Fruit fly (Drosophila melanogaster) whole organism, prepupa: Measurements from ENCODE around the gene CG1647.
A peak's percentile ranks its signal among the peaks of the same experiment; 100 is the strongest.

ENCODE experiments used
- CG10631 ChIP-seq: fragments of 200-800 bp; sonication (Bioruptor generic); optimal IDR thresholded peaks from 2 replicates; lab custom pipeline; 2016; ENCODE audit warnings: missing biosample characterization, missing genetic modification characterization
- CG10669 ChIP-seq: fragments of 200-800 bp; sonication (Bioruptor generic); optimal IDR thresholded peaks from 3 replicates; lab custom pipeline; 2018; ENCODE audit warnings: missing biosample characterization, mild to moderate bottlenecking, missing genetic modification characterization, moderate library complexity
- CG1621 ChIP-seq: fragments of 200-800 bp; sonication (Bioruptor generic); optimal IDR thresholded peaks from 3 replicates; lab custom pipeline; 2018; ENCODE audit warnings: missing biosample characterization, mild to moderate bottlenecking, missing genetic modification characterization
- CG16779 ChIP-seq: fragments of 200-800 bp; sonication (Bioruptor generic); optimal IDR thresholded peaks from 3 replicates; lab custom pipeline; 2017; ENCODE audit warnings: missing biosample characterization, mild to moderate bottlenecking, missing genetic modification characterization
- CG3032 ChIP-seq: fragments of 200-800 bp; optimal IDR thresholded peaks from 2 replicates; lab custom pipeline; 2019; ENCODE audit warnings: missing biosample characterization, mild to moderate bottlenecking, missing genetic modification characterization, moderate library complexity
- CG31627 ChIP-seq: fragments of 200-800 bp; sonication (Bioruptor generic); optimal IDR thresholded peaks from 3 replicates; lab custom pipeline; 2016; ENCODE audit warnings: missing biosample characterization, missing genetic modification characterization
- CG3919 ChIP-seq: fragments of 200-800 bp; sonication (Bioruptor generic); optimal IDR thresholded peaks from 3 replicates; lab custom pipeline; 2016; ENCODE audit warnings: missing biosample characterization, missing genetic modification characterization
- CG6163 ChIP-seq: fragments of 200-800 bp; sonication (Bioruptor generic); IDR thresholded peaks from 3 replicates; pipeline ENCODE4 v1.3.6; 2022; ENCODE audit warnings: missing biosample characterization, missing genetic modification characterization
- CG6792 ChIP-seq: fragments of 200-800 bp; sonication (Bioruptor generic); optimal IDR thresholded peaks from 3 replicates; lab custom pipeline; 2016; ENCODE audit warnings: missing biosample characterization, missing genetic modification characterization
- CG6854 ChIP-seq: fragments of 200-800 bp; sonication (Bioruptor generic); optimal IDR thresholded peaks from 2 replicates; lab custom pipeline; 2017; ENCODE audit warnings: missing biosample characterization, mild to moderate bottlenecking, missing genetic modification characterization
- CG7368 ChIP-seq: fragments of 200-800 bp; sonication (Bioruptor generic); optimal IDR thresholded peaks from 3 replicates; lab custom pipeline; 2016; ENCODE audit warnings: missing biosample characterization, missing genetic modification characterization
- CG8119 ChIP-seq: fragments of 200-800 bp; sonication (Bioruptor generic); IDR thresholded peaks from 3 replicates; pipeline ENCODE4 v1.3.6; 2022; ENCODE audit warnings: missing biosample characterization, missing genetic modification characterization
- CG8319 ChIP-seq: fragments of 200-800 bp; sonication (Bioruptor generic); optimal IDR thresholded peaks from 3 replicates; lab custom pipeline; 2016; ENCODE audit warnings: missing biosample characterization, missing genetic modification characterization
- CG8632 ChIP-seq: fragments of 200-800 bp; sonication (Bioruptor generic); optimal IDR thresholded peaks from 3 replicates; lab custom pipeline; 2016; ENCODE audit warnings: missing biosample characterization, missing genetic modification characterization
- Eip75B ChIP-seq: fragments of 200-800 bp; sonication (Bioruptor generic); optimal IDR thresholded peaks from 3 replicates; lab custom pipeline; 2016; ENCODE audit warnings: missing biosample characterization, missing genetic modification characterization
- Eip78C ChIP-seq: fragments of 200-800 bp; sonication (Bioruptor generic); peaks from one replicate; lab custom pipeline; 2016; ENCODE audit warnings: missing biosample characterization, missing genetic modification characterization
- Eip93F ChIP-seq: fragments of 200-800 bp; sonication (Bioruptor generic); optimal IDR thresholded peaks from 2 replicates; lab custom pipeline; 2016; ENCODE audit warnings: missing biosample characterization, mild to moderate bottlenecking, missing genetic modification characterization
- Gug ChIP-seq: fragments of 200-800 bp; sonication (Bioruptor generic); IDR thresholded peaks from 2 replicates; pipeline ENCODE4 v1.3.6; 2022; ENCODE audit warnings: missing biosample characterization, missing genetic modification characterization
- Hr39 ChIP-seq: fragments of 200-800 bp; sonication (Bioruptor generic); optimal IDR thresholded peaks from 2 replicates; lab custom pipeline; 2016; ENCODE audit warnings: missing biosample characterization, missing genetic modification characterization
- Hr4 ChIP-seq: fragments of 200-800 bp; sonication (Bioruptor generic); optimal IDR thresholded peaks from 3 replicates; lab custom pipeline; 2016; ENCODE audit warnings: missing biosample characterization, missing genetic modification characterization
- Lpt ChIP-seq: fragments of 200-800 bp; sonication (Bioruptor generic); optimal IDR thresholded peaks from 3 replicates; lab custom pipeline; 2016; ENCODE audit warnings: missing biosample characterization, missing genetic modification characterization
- Met ChIP-seq: fragments of 200-800 bp; sonication (Bioruptor generic); optimal IDR thresholded peaks from 3 replicates; lab custom pipeline; 2016; ENCODE audit warnings: missing biosample characterization, missing genetic modification characterization
- OdsH ChIP-seq: fragments of 200-800 bp; sonication (Bioruptor generic); optimal IDR thresholded peaks from 3 replicates; lab custom pipeline; 2016; ENCODE audit warnings: missing biosample characterization, missing genetic modification characterization
- Smox ChIP-seq: fragments of 200-800 bp; sonication (Bioruptor generic); optimal IDR thresholded peaks from 3 replicates; lab custom pipeline; 2016; ENCODE audit warnings: missing biosample characterization, missing genetic modification characterization
- Sox102F ChIP-seq: fragments of 200-800 bp; sonication (Bioruptor generic); optimal IDR thresholded peaks from 2 replicates; lab custom pipeline; 2016; ENCODE audit warnings: missing biosample characterization, mild to moderate bottlenecking, missing genetic modification characterization
- Sox14 ChIP-seq: fragments of 200-800 bp; sonication (Bioruptor generic); optimal IDR thresholded peaks from 3 replicates; lab custom pipeline; 2016; ENCODE audit warnings: missing biosample characterization, missing genetic modification characterization
- achi ChIP-seq: fragments of 200-800 bp; sonication (Bioruptor generic); optimal IDR thresholded peaks from 3 replicates; lab custom pipeline; 2016; ENCODE audit warnings: missing biosample characterization, missing genetic modification characterization
- acj6 ChIP-seq: fragments of 200-800 bp; sonication (Bioruptor generic); optimal IDR thresholded peaks from 3 replicates; lab custom pipeline; 2016; ENCODE audit warnings: missing biosample characterization, missing genetic modification characterization
- dac ChIP-seq: fragments of 200-800 bp; sonication (Bioruptor generic); optimal IDR thresholded peaks from 2 replicates; lab custom pipeline; 2017; ENCODE audit warnings: missing biosample characterization, mild to moderate bottlenecking, missing genetic modification characterization
- eg ChIP-seq: fragments of 200-800 bp; sonication (Bioruptor generic); IDR thresholded peaks from 3 replicates; pipeline ENCODE4 v1.3.6; 2022; ENCODE audit warnings: missing biosample characterization, missing genetic modification characterization
- esn ChIP-seq: fragments of 200-800 bp; sonication (Bioruptor generic); optimal IDR thresholded peaks from 2 replicates; lab custom pipeline; 2016; ENCODE audit warnings: missing biosample characterization, mild to moderate bottlenecking, missing genetic modification characterization, moderate library complexity
- fd85E ChIP-seq: fragments of 200-800 bp; sonication (Bioruptor generic); optimal IDR thresholded peaks from 3 replicates; lab custom pipeline; 2016; ENCODE audit warnings: missing biosample characterization, missing genetic modification characterization
- fkh ChIP-seq: fragments of 200-800 bp; sonication (Bioruptor generic); optimal IDR thresholded peaks from 3 replicates; lab custom pipeline; 2017; ENCODE audit warnings: missing biosample characterization, mild to moderate bottlenecking, missing genetic modification characterization, moderate library complexity
- lz ChIP-seq: fragments of 200-800 bp; sonication (Bioruptor generic); optimal IDR thresholded peaks from 3 replicates; lab custom pipeline; 2016; ENCODE audit warnings: missing biosample characterization, missing genetic modification characterization
- net ChIP-seq: fragments of 200-800 bp; sonication (Bioruptor generic); optimal IDR thresholded peaks from 3 replicates; lab custom pipeline; 2016; ENCODE audit warnings: missing biosample characterization, missing genetic modification characterization
- pdm3 ChIP-seq: fragments of 200-800 bp; sonication (Bioruptor generic); optimal IDR thresholded peaks from 3 replicates; lab custom pipeline; 2016; ENCODE audit warnings: missing biosample characterization, missing genetic modification characterization
- salr ChIP-seq, 2 experiments: fragments of 200-800 bp; sonication (Bioruptor generic); optimal IDR thresholded peaks; 3 replicates each; lab custom pipeline; 2016 to 2018; ENCODE audit warnings: missing biosample characterization in 2 of 2, missing genetic modification characterization in 2 of 2, mild to moderate bottlenecking in 1 of 2
- ss ChIP-seq, 2 experiments: fragments of 200-800 bp; sonication (Bioruptor generic); optimal IDR thresholded peaks; 2 replicates in 1 of 2; 3 replicates in 1 of 2; lab custom pipeline; 2017 to 2018; ENCODE audit warnings: mild to moderate bottlenecking in 2 of 2, missing biosample characterization in 2 of 2, missing genetic modification characterization in 2 of 2, moderate library complexity in 1 of 2
- svp ChIP-seq: fragments of 200-800 bp; sonication (Bioruptor generic); peaks from one replicate; lab custom pipeline; 2016; ENCODE audit warnings: missing biosample characterization, missing genetic modification characterization
- topi ChIP-seq: fragments of 200-800 bp; sonication (Bioruptor generic); optimal IDR thresholded peaks from 3 replicates; lab custom pipeline; 2016; ENCODE audit warnings: missing biosample characterization, missing genetic modification characterization
- vri ChIP-seq: fragments of 200-800 bp; sonication (Bioruptor generic); optimal IDR thresholded peaks from 3 replicates; lab custom pipeline; 2016; ENCODE audit warnings: missing biosample characterization, mild to moderate bottlenecking, missing genetic modification characterization

CG1647 gene

dm6 chr3R:28842431-28842830 is 22.4 kb downstream of the CG1647 start:
- TF ChIP-seq svp = peak; percentile 93
- TF ChIP-seq CG16779 (tag; lab: Kevin White, UChicago) = no peak

DNA sequence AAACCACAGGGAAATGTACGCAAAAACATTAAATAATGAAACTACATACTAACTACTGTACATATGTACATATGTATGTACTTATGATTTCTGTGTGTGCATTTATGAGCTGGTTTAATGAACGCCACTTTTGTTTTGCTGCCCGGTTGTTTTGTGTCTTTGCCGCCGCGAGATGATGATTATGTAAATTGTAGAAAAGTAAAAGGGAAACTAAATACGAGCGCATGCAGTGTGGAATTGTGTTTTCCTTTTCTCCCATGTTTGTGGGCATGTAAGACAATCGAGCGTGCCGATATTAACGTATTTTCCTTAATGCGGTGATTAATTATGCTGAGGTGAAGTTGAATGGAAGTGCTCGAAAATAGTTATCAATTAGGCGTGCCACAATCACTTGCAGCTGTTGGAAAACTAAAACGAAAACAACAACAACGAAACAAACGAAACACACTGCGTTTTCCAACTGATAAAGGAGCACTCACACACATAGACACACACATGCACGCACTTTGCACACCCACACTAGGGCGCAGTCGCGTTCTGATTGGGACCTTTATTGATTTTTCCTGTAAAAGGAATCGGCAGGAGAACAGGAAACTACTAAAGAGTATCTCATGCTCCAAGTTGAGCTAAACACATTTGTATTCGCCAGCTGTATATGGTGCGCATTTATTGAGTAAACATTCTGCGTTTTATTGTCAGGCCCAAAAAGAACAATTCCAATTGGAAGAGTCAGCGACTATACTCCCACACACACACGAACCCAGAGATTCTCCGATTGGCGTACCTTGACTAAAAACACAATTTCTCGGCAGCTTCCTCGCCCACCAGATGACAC is 24.0 kb downstream of the CG1647 start:
- TF ChIP-seq CG8319 (no peak), Hr39 (GFP tag; lab: Kevin White, UChicago) (no peak), Lpt (GFP tag; lab: Kevin White, UChicago) (no peak), OdsH (GFP tag; lab: Kevin White, UChicago) (no peak), CG6163 (GFP tag; lab: Robert Waterston, UW) (no peak), fkh (no peak), svp (no peak)

dm6 chr3R:28844611-28845376 is 24.8 kb downstream of the CG1647 start, which contains the start of the genes Apc and spg:
Gene Apc (minus strand): TSS chr3R:28844748.
Gene spg (plus strand): TSS chr3R:28845270.
- TF ChIP-seq Sox102F (GFP tag; lab: Kevin White, UChicago) (peak; percentile 56), CG16779 (tag; lab: Kevin White, UChicago) (no peak), net (GFP tag; lab: Kevin White, UChicago) (peak; percentile 27), lz (GFP tag; lab: Kevin White, UChicago) (peak; percentile 10), acj6 (no peak), achi (peak; percentile 18), Hr4 (peak; percentile 31), CG6163 (GFP tag; lab: Robert Waterston, UW) (peak; percentile 53; the same call in 1 of the 3 replicates), CG10669 (GFP tag; lab: Kevin White, UChicago) (peak; percentile 15), CG10631 (GFP tag; lab: Kevin White, UChicago) (peak; percentile 48), CG8119 (GFP tag; lab: Robert Waterston, UW) (no peak), eg (peak; percentile 35; the same call in 1 of the 3 replicates), Smox (GFP tag; lab: Kevin White, UChicago) (no peak), fkh (peak; percentile 95), dac (GFP tag; lab: Kevin White, UChicago) (no peak), CG3032 (tag; lab: Kevin White, UChicago) (peak; percentile 42), CG6854 (peak; percentile 66), Eip78C (peak; percentile 78), Hr39 (GFP tag; lab: Kevin White, UChicago) (no peak), Met (GFP tag; lab: Kevin White, UChicago) (peak; percentile 44), CG8632 (GFP tag; lab: Kevin White, UChicago) (peak; percentile 34), svp (peak; percentile 80), Eip75B (GFP tag; lab: Kevin White, UChicago) (no peak), esn (GFP tag; lab: Kevin White, UChicago) (peak; percentile 25), CG6792 (GFP tag; lab: Kevin White, UChicago) (peak; percentile 15), CG3919 (GFP tag; lab: Kevin White, UChicago) (peak; percentile 33), OdsH (GFP tag; lab: Kevin White, UChicago) (peak; percentile 37), fd85E (GFP tag; lab: Kevin White, UChicago) (no peak), pdm3 (GFP tag; lab: Kevin White, UChicago) (peak; percentile 34), CG1621 (tag; lab: Kevin White, UChicago) (peak; percentile 48), Sox14 (GFP tag; lab: Kevin White, UChicago) (peak; percentile 14), vri (GFP tag; lab: Kevin White, UChicago) (peak; percentile 40), Eip93F (GFP tag; lab: Kevin White, UChicago) (no peak), ss (GFP tag; optimal IDR thresholded peaks at IDR 0.05; lab: Kevin White, UChicago) (peak; percentile 41 to 59), Gug (GFP tag; lab: Robert Waterston, UW) (no peak), CG31627 (GFP tag; lab: Kevin White, UChicago) (peak; percentile 18), topi (peak; percentile 29), salr (GFP tag; optimal IDR thresholded peaks at IDR 0.05; lab: Kevin White, UChicago) (peak in 1 of 2 experiments; percentile 7), CG7368 (GFP tag; lab: Kevin White, UChicago) (no peak)
